Worm (Caenorhabditis elegans) whole organism, L2 larva: ENCODE results near the gene acl-8.

ENCODE experiments used
- C34F6.9 ChIP-seq: fragments of 150-350 bp; optimal IDR thresholded peaks from 2 replicates; lab custom pipeline; 2014; ENCODE audit warnings: missing biosample characterization, missing genetic modification characterization
- F13H6.1 ChIP-seq: sonication (generic microtip); optimal IDR thresholded peaks from 2 replicates; lab custom pipeline; 2016; ENCODE audit warnings: missing genetic modification characterization, missing compliant biosample characterization
- R02D3.7 ChIP-seq: fragments of 150-350 bp; optimal IDR thresholded peaks from 2 replicates; lab custom pipeline; 2014; ENCODE audit warnings: missing biosample characterization, missing genetic modification characterization
- ZK546.5 ChIP-seq: sonication (generic microtip); optimal IDR thresholded peaks from 2 replicates; lab custom pipeline; 2017; ENCODE audit warnings: missing biosample characterization, missing genetic modification characterization
- alr-1 ChIP-seq: fragments of 150-350 bp; optimal IDR thresholded peaks from 2 replicates; lab custom pipeline; 2014; ENCODE audit warnings: missing biosample characterization, missing genetic modification characterization
- aly-2 ChIP-seq: fragments of 150-350 bp; optimal IDR thresholded peaks from 2 replicates; lab custom pipeline; 2014; ENCODE audit warnings: missing biosample characterization, missing genetic modification characterization
- ama-1 ChIP-seq: fragments of 150-350 bp; optimal IDR thresholded peaks from 2 replicates; lab custom pipeline; 2018; ENCODE audit warnings: inconsistent platforms
- blmp-1 ChIP-seq: sonication (generic microtip); optimal IDR thresholded peaks from 2 replicates; lab custom pipeline; 2017; ENCODE audit warnings: missing genetic modification characterization, mild to moderate bottlenecking, missing compliant biosample characterization, antibody characterized with exemption, moderate library complexity; ENCODE audit not compliant: insufficient read depth
- ceh-16 ChIP-seq: fragments of 150-350 bp; optimal IDR thresholded peaks from 2 replicates; lab custom pipeline; 2014; ENCODE audit warnings: missing biosample characterization, missing genetic modification characterization
- ceh-82 ChIP-seq: fragments of 150-350 bp; optimal IDR thresholded peaks from 2 replicates; lab custom pipeline; 2014; ENCODE audit warnings: missing biosample characterization, missing genetic modification characterization
- crh-2 ChIP-seq: sonication (generic microtip); optimal IDR thresholded peaks from 2 replicates; lab custom pipeline; 2017; ENCODE audit warnings: missing biosample characterization, missing genetic modification characterization
- dmd-4 ChIP-seq: sonication (generic microtip); optimal IDR thresholded peaks from 2 replicates; lab custom pipeline; 2017; ENCODE audit warnings: missing biosample characterization, missing genetic modification characterization
- egl-27 ChIP-seq: sonication (generic microtip); optimal IDR thresholded peaks from 3 replicates; lab custom pipeline; 2017; ENCODE audit warnings: missing biosample characterization, missing genetic modification reagents, missing genetic modification characterization
- elt-1 ChIP-seq: fragments of 150-350 bp; optimal IDR thresholded peaks from 2 replicates; lab custom pipeline; 2014; ENCODE audit warnings: missing biosample characterization, missing genetic modification characterization
- elt-3 ChIP-seq: sonication (generic microtip); optimal IDR thresholded peaks from 2 replicates; lab custom pipeline; 2017; ENCODE audit warnings: missing biosample characterization, missing genetic modification characterization
- fos-1 ChIP-seq: fragments of 150-350 bp; optimal IDR thresholded peaks from 2 replicates; lab custom pipeline; 2014; ENCODE audit warnings: missing biosample characterization, missing genetic modification characterization
- gmeb-1 ChIP-seq: fragments of 150-350 bp; optimal IDR thresholded peaks from 2 replicates; lab custom pipeline; 2014; ENCODE audit warnings: missing biosample characterization, missing genetic modification characterization
- lin-11 ChIP-seq: fragments of 150-350 bp; sonication (generic microtip); optimal IDR thresholded peaks from 2 replicates; lab custom pipeline; 2014; ENCODE audit warnings: missing biosample characterization, missing genetic modification characterization, inconsistent platforms, mixed read lengths
- lin-13 ChIP-seq: fragments of 150-350 bp; optimal IDR thresholded peaks from 2 replicates; lab custom pipeline; 2014; ENCODE audit warnings: missing biosample characterization, missing genetic modification reagents, missing genetic modification characterization
- lin-39 ChIP-seq: fragments of 150-350 bp; optimal IDR thresholded peaks from 2 replicates; lab custom pipeline; 2014; ENCODE audit warnings: missing biosample characterization, missing genetic modification reagents, missing genetic modification characterization
- lsy-2 ChIP-seq, 2 experiments: fragments of 150-350 bp in 1 of 2; sonication (generic microtip) in 1 of 2; optimal IDR thresholded peaks; 2 replicates each; lab custom pipeline; 2014 to 2017; ENCODE audit warnings: missing biosample characterization in 2 of 2, missing genetic modification characterization in 2 of 2
- mab-5 ChIP-seq: fragments of 150-350 bp; optimal IDR thresholded peaks from 2 replicates; lab custom pipeline; 2014; ENCODE audit warnings: missing biosample characterization, missing genetic modification characterization
- mbf-1 ChIP-seq: sonication (generic microtip); optimal IDR thresholded peaks from 2 replicates; lab custom pipeline; 2017; ENCODE audit warnings: missing biosample characterization, missing genetic modification characterization
- mdl-1 ChIP-seq, 2 experiments: fragments of 150-350 bp in 1 of 2; sonication (generic microtip) in 1 of 2; optimal IDR thresholded peaks; 2 replicates each; lab custom pipeline; 2017; ENCODE audit warnings: missing biosample characterization in 2 of 2, missing genetic modification characterization in 2 of 2
- nhr-10 ChIP-seq: sonication (generic microtip); optimal IDR thresholded peaks from 2 replicates; lab custom pipeline; 2017; ENCODE audit warnings: missing biosample characterization, missing genetic modification characterization
- nhr-11 ChIP-seq: fragments of 150-350 bp; optimal IDR thresholded peaks from 2 replicates; lab custom pipeline; 2014; ENCODE audit warnings: missing biosample characterization, missing genetic modification characterization
- nhr-12 ChIP-seq: fragments of 150-350 bp; optimal IDR thresholded peaks from 2 replicates; lab custom pipeline; 2014; ENCODE audit warnings: missing biosample characterization, missing genetic modification characterization
- nhr-129 ChIP-seq: fragments of 150-350 bp; optimal IDR thresholded peaks from 2 replicates; lab custom pipeline; 2014; ENCODE audit warnings: missing biosample characterization, missing genetic modification characterization
- nhr-21 ChIP-seq: fragments of 150-350 bp; optimal IDR thresholded peaks from 2 replicates; lab custom pipeline; 2014; ENCODE audit warnings: missing biosample characterization, missing genetic modification characterization
- nhr-23 ChIP-seq: fragments of 150-350 bp; optimal IDR thresholded peaks from 2 replicates; lab custom pipeline; 2014; ENCODE audit warnings: missing biosample characterization, missing genetic modification reagents, missing genetic modification characterization
- nhr-237 ChIP-seq: fragments of 150-350 bp; optimal IDR thresholded peaks from 2 replicates; lab custom pipeline; 2014; ENCODE audit warnings: missing biosample characterization, missing genetic modification characterization
- nhr-25 ChIP-seq: fragments of 150-350 bp; sonication (generic microtip); optimal IDR thresholded peaks from 3 replicates; lab custom pipeline; 2014; ENCODE audit warnings: missing biosample characterization, missing genetic modification characterization
- nhr-6 ChIP-seq: fragments of 150-350 bp; optimal IDR thresholded peaks from 2 replicates; lab custom pipeline; 2014; ENCODE audit warnings: missing biosample characterization, missing genetic modification characterization
- nhr-77 ChIP-seq: fragments of 150-350 bp; optimal IDR thresholded peaks from 2 replicates; lab custom pipeline; 2014; ENCODE audit warnings: missing biosample characterization, missing genetic modification characterization
- peb-1 ChIP-seq: fragments of 150-350 bp; optimal IDR thresholded peaks from 2 replicates; lab custom pipeline; 2014; ENCODE audit warnings: missing biosample characterization, missing genetic modification characterization
- sem-4 ChIP-seq: fragments of 150-350 bp; optimal IDR thresholded peaks from 2 replicates; lab custom pipeline; 2014; ENCODE audit warnings: missing biosample characterization, missing genetic modification reagents, missing genetic modification characterization
- skn-1 ChIP-seq: sonication (generic microtip); optimal IDR thresholded peaks from 2 replicates; lab custom pipeline; 2017; ENCODE audit warnings: missing biosample characterization, missing genetic modification characterization
- sma-3 ChIP-seq: sonication (generic microtip); optimal IDR thresholded peaks from 2 replicates; lab custom pipeline; 2016; ENCODE audit warnings: missing genetic modification reagents, missing genetic modification characterization, missing compliant biosample characterization
- sma-9 ChIP-seq, 2 experiments: fragments of 150-350 bp in 1 of 2; sonication (generic microtip) in 1 of 2; optimal IDR thresholded peaks; 2 replicates each; lab custom pipeline; 2014 to 2016; ENCODE audit warnings: missing genetic modification characterization in 2 of 2, mild to moderate bottlenecking in 1 of 2, missing biosample characterization in 1 of 2, missing compliant biosample characterization in 1 of 2, missing genetic modification reagents in 1 of 2, moderate library complexity in 1 of 2
- snpc-4 ChIP-seq: fragments of 150-350 bp; optimal IDR thresholded peaks from 2 replicates; lab custom pipeline; 2014; ENCODE audit warnings: missing biosample characterization, missing genetic modification characterization
- unc-39 ChIP-seq: fragments of 150-350 bp; optimal IDR thresholded peaks from 2 replicates; lab custom pipeline; 2014; ENCODE audit warnings: missing biosample characterization, missing genetic modification characterization
- unc-55 ChIP-seq: fragments of 150-350 bp; sonication (generic microtip); optimal IDR thresholded peaks from 3 replicates; lab custom pipeline; 2014; ENCODE audit warnings: missing biosample characterization, missing genetic modification reagents, missing genetic modification characterization
- unc-62 ChIP-seq: fragments of 150-350 bp; optimal IDR thresholded peaks from 2 replicates; lab custom pipeline; 2014; ENCODE audit warnings: missing biosample characterization, missing genetic modification reagents, missing genetic modification characterization
- zag-1 ChIP-seq: fragments of 150-350 bp; optimal IDR thresholded peaks from 2 replicates; lab custom pipeline; 2014; ENCODE audit warnings: missing biosample characterization, missing genetic modification characterization
- ztf-1 ChIP-seq: fragments of 200-800 bp; sonication (Bioruptor generic); conservative IDR thresholded peaks from 2 replicates; pipeline ENCODE4 v1.3.6; 2022; ENCODE audit warnings: missing genetic modification characterization, missing compliant biosample characterization
- ztf-11 ChIP-seq: sonication (generic microtip); optimal IDR thresholded peaks from 2 replicates; lab custom pipeline; 2017; ENCODE audit warnings: missing biosample characterization, missing genetic modification characterization
- ztf-4 ChIP-seq: fragments of 150-350 bp; optimal IDR thresholded peaks from 2 replicates; lab custom pipeline; 2014; ENCODE audit warnings: missing biosample characterization, missing genetic modification characterization

The acl-8 gene

ce11 chrV:6414469-6414868, 36.2 kb upstream of the acl-8 start:
- TF ChIP-seq fos-1 (tag; lab: Kevin White, UChicago) (peak; percentile 26), ceh-82 (no peak), lin-11 (no peak), F13H6.1 (tag; lab: Kevin White, UChicago) (no peak)

ce11 chrV:6414985-6415384, 35.7 kb upstream of the acl-8 start, which contains the start of gene cht-6:
cht-6 (plus strand) TSS chrV:6414993.
- TF ChIP-seq lsy-2 (tag; optimal IDR thresholded peaks at IDR 0.05; lab: Kevin White, UChicago) (no peak), ztf-11 (tag; lab: Kevin White, UChicago) (no peak), elt-1 (tag; lab: Kevin White, UChicago) (no peak), egl-27 (tag; lab: Kevin White, UChicago) (no peak), ceh-82 (no peak)

DNA sequence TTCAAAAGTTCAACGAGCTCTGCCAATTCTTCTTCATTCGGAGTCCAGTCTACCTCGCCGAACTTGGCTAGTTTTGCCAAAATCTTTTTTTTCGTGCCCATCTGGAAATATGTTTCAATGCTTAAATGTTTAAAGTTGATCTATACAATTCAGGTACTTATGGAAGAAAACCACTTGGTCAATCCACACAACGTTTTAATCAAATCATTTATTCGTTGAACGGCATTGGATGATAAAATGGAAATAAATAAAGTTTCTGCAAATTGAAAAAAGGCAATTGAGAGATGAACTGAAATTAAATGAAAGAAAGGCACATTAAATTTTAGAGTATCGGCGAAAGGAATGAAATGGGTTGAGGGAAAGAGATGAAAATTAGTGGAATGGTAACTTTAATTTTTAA, 26.6 kb upstream of the acl-8 start, which contains the start of gene urb-1:
Gene urb-1 (minus strand): TSS at position 101 of the 400 bp plus-strand sequence.
- TF ChIP-seq aly-2 (tag; lab: Kevin White, UChicago), result no peak
- no peak for TF ChIP-seq lin-39 (tag; lab: Kevin White, UChicago)
- TF ChIP-seq F13H6.1 (tag; lab: Kevin White, UChicago), result no peak
- TF ChIP-seq mdl-1 (tag; optimal IDR thresholded peaks at IDR 0.05; lab: Kevin White, UChicago), result no peak
- no peak for TF ChIP-seq C34F6.9 (tag; lab: Kevin White, UChicago)

ce11 chrV:6425927-6426326, 24.7 kb upstream of the acl-8 start, which contains the start of gene T05H4.11:
T05H4.11 (minus strand) TSS chrV:6426261.
- no peak for TF ChIP-seq nhr-77 (tag; lab: Kevin White, UChicago)
- TF ChIP-seq nhr-21 (tag; lab: Kevin White, UChicago), result no peak
- peak in 1 of 2 experiments; percentile 4 for TF ChIP-seq lsy-2 (tag; optimal IDR thresholded peaks at IDR 0.05; lab: Kevin White, UChicago)
- no peak for TF ChIP-seq nhr-129 (tag; lab: Kevin White, UChicago)
- TF ChIP-seq mdl-1 (tag; optimal IDR thresholded peaks at IDR 0.05; lab: Kevin White, UChicago), result no peak
- TF ChIP-seq R02D3.7 (tag; lab: Kevin White, UChicago), result no peak
- no peak for TF ChIP-seq nhr-11 (tag; lab: Kevin White, UChicago)
- no peak for TF ChIP-seq ztf-4 (tag; lab: Kevin White, UChicago)
- TF ChIP-seq fos-1 (tag; lab: Kevin White, UChicago), result no peak
- TF ChIP-seq ZK546.5 (tag; lab: Kevin White, UChicago), result no peak
- no peak for TF ChIP-seq skn-1 (tag; lab: Kevin White, UChicago)
- TF ChIP-seq ceh-16, result no peak
- no peak for TF ChIP-seq dmd-4 (tag; lab: Kevin White, UChicago)
- TF ChIP-seq mbf-1 (tag; lab: Kevin White, UChicago), result no peak
- no peak for TF ChIP-seq C34F6.9 (tag; lab: Kevin White, UChicago)
- TF ChIP-seq aly-2 (tag; lab: Kevin White, UChicago), result no peak
- TF ChIP-seq elt-3, result no peak
- TF ChIP-seq lin-13 (GFP tag; lab: Kevin White, UChicago), result no peak
- no peak for TF ChIP-seq egl-27 (tag; lab: Kevin White, UChicago)
- TF ChIP-seq F13H6.1 (tag; lab: Kevin White, UChicago), result peak; percentile 8
- TF ChIP-seq elt-1 (tag; lab: Kevin White, UChicago), result no peak
- no peak for TF ChIP-seq lin-11
- no peak for TF ChIP-seq peb-1 (tag; lab: Kevin White, UChicago)
- TF ChIP-seq ceh-82, result no peak
- no peak for TF ChIP-seq nhr-12 (tag; lab: Kevin White, UChicago)
- no peak for TF ChIP-seq blmp-1 (tag; lab: Kevin White, UChicago)
- TF ChIP-seq nhr-6 (tag; lab: Kevin White, UChicago), result no peak
- peak; percentile 24 for TF ChIP-seq ama-1
- peak; percentile 26 for TF ChIP-seq gmeb-1 (tag; lab: Kevin White, UChicago)
- TF ChIP-seq nhr-23, result no peak
- TF ChIP-seq ztf-1, result no peak
- TF ChIP-seq sma-9 (GFP tag; optimal IDR thresholded peaks at IDR 0.05; lab: Kevin White, UChicago), result no peak
- TF ChIP-seq sma-9 (tag; optimal IDR thresholded peaks at IDR 0.05; lab: Kevin White, UChicago), result no peak
- TF ChIP-seq crh-2 (tag; lab: Kevin White, UChicago), result peak; percentile 4
- TF ChIP-seq nhr-10 (tag; lab: Kevin White, UChicago), result no peak
- no peak for TF ChIP-seq mab-5 (tag; lab: Kevin White, UChicago)
- no peak for TF ChIP-seq lin-39 (tag; lab: Kevin White, UChicago)
- no peak for TF ChIP-seq snpc-4 (tag; lab: Kevin White, UChicago)
- TF ChIP-seq sem-4 (tag; lab: Kevin White, UChicago), result no peak
- TF ChIP-seq unc-55 (GFP tag; lab: Kevin White, UChicago), result no peak
- TF ChIP-seq unc-62 (GFP tag; lab: Kevin White, UChicago), result no peak
- TF ChIP-seq zag-1 (tag; lab: Kevin White, UChicago), result no peak
- TF ChIP-seq sma-3, result peak; percentile 44
- TF ChIP-seq unc-39 (tag; lab: Kevin White, UChicago), result no peak
- no peak for TF ChIP-seq nhr-237 (tag; lab: Kevin White, UChicago)
- TF ChIP-seq nhr-25, result no peak
- no peak for TF ChIP-seq ztf-11 (tag; lab: Kevin White, UChicago)
- TF ChIP-seq alr-1, result no peak
